Worm (Caenorhabditis elegans): ENCODE data around the gene dsl-1.
A peak's percentile ranks its signal among the peaks of the same experiment; 100 is the strongest.

- TF ChIP-seq skn-1 (tag; optimal IDR thresholded peaks at IDR 0.05) (no peak), unc-39 (tag; optimal IDR thresholded peaks at IDR 0.05) (no peak), spr-3 (GFP tag; optimal IDR thresholded peaks at IDR 0.05) (no peak), ceh-28 (tag; optimal IDR thresholded peaks at IDR 0.05) (no peak), tra-1 (GFP tag; IDR thresholded peaks at IDR 0.05) (no peak), arid-1 (GFP tag; conservative IDR thresholded peaks at IDR 0.05) (no peak), snpc-1.2 (GFP tag; IDR thresholded peaks at IDR 0.05) (no peak), zag-1 (tag; optimal IDR thresholded peaks at IDR 0.05) (no peak), hlh-11 (tag; optimal IDR thresholded peaks at IDR 0.05) (no peak), pqm-1 (tag; optimal IDR thresholded peaks at IDR 0.05) (peak; percentile 61), hmg-1.1 (GFP tag; IDR thresholded peaks at IDR 0.05) (no peak), mdt-29 (GFP tag; IDR thresholded peaks at IDR 0.05) (no peak), lin-29 (GFP tag; IDR thresholded peaks at IDR 0.05) (no peak), ama-1 (optimal IDR thresholded peaks at IDR 0.05) (no peak)
These were observed 48.8 kb upstream of the dsl-1 start, which contains the start of gene clec-168 for ce11 chrIV:1256723-1257122.
